Worm (Caenorhabditis elegans): Measurements from ENCODE around the gene F46H6.5.

Gene F46H6.5

ce11 chrX:4513657-4514143 lies 21.7 kb upstream of the F46H6.5 start, which contains the start of gene spr-3:
Gene spr-3, plus strand, starts transcription at chrX:4514093.
- no peak for TF ChIP-seq pbrm-1 (GFP tag; IDR thresholded peaks at IDR 0.05)
- no peak for TF ChIP-seq hmg-1.2 (GFP tag; IDR thresholded peaks at IDR 0.05)
- no peak for TF ChIP-seq attf-6 (GFP tag; IDR thresholded peaks at IDR 0.05)
- TF ChIP-seq lin-54 (GFP tag; optimal IDR thresholded peaks at IDR 0.05): no peak
- no peak for TF ChIP-seq unc-130 (GFP tag; optimal IDR thresholded peaks at IDR 0.05)
- no peak for TF ChIP-seq F33H1.4 (GFP tag; IDR thresholded peaks at IDR 0.05)
- no peak for TF ChIP-seq F39B2.1 (GFP tag; IDR thresholded peaks at IDR 0.05)
- TF ChIP-seq die-1 (tag; optimal IDR thresholded peaks at IDR 0.05): no peak
- TF ChIP-seq rcor-1 (GFP tag; IDR thresholded peaks at IDR 0.05): no peak
- TF ChIP-seq cebp-1 (GFP tag; IDR thresholded peaks at IDR 0.05): no peak
- TF ChIP-seq cebp-1 (tag; optimal IDR thresholded peaks at IDR 0.05): peak; percentile 20
- TF ChIP-seq hlh-12 (tag; optimal IDR thresholded peaks at IDR 0.05): no peak
- TF ChIP-seq let-607 (tag; optimal IDR thresholded peaks at IDR 0.05): no peak
- TF ChIP-seq aptf-3 (GFP tag; IDR thresholded peaks at IDR 0.05): no peak
- no peak for TF ChIP-seq lin-35 (GFP tag; optimal IDR thresholded peaks at IDR 0.05)
- TF ChIP-seq somi-1 (GFP tag; optimal IDR thresholded peaks at IDR 0.05): no peak
- TF ChIP-seq hlh-26 (GFP tag; conservative IDR thresholded peaks at IDR 0.05): no peak
- TF ChIP-seq egrh-3 (GFP tag; IDR thresholded peaks at IDR 0.05): peak; percentile 52; the same call in 1 of the 2 replicates
- TF ChIP-seq mes-4 (tag; optimal IDR thresholded peaks at IDR 0.05): no peak
- TF ChIP-seq mcd-1 (GFP tag; IDR thresholded peaks at IDR 0.05): 0 out of 2 replicates have a peak, but pooled peaks have one; percentile 16
- TF ChIP-seq mxl-1 (tag; optimal IDR thresholded peaks at IDR 0.05): no peak
- TF ChIP-seq nhr-179 (tag; optimal IDR thresholded peaks at IDR 0.05): no peak
- TF ChIP-seq zfh-2 (GFP tag; conservative IDR thresholded peaks at IDR 0.05): peak; percentile 71
- no peak for TF ChIP-seq ztf-28 (GFP tag; IDR thresholded peaks at IDR 0.05)

- TF ChIP-seq cebp-1 (GFP tag; IDR thresholded peaks at IDR 0.05) (no peak), cebp-1 (tag; optimal IDR thresholded peaks at IDR 0.05) (peak; percentile 61), B0261.1 (tag; optimal IDR thresholded peaks at IDR 0.05) (no peak)
Observed at ce11 chrX:4508209-4508608, 16.2 kb upstream of the F46H6.5 start, which contains the start of gene rhi-1. Gene rhi-1, plus strand, starts transcription at chrX:4508509.

- TF ChIP-seq cebp-1 (GFP tag; IDR thresholded peaks at IDR 0.05) (no peak), cebp-1 (tag; optimal IDR thresholded peaks at IDR 0.05) (peak; percentile 9), ztf-6 (GFP tag; IDR thresholded peaks at IDR 0.05) (no peak), lir-1 (GFP tag; conservative IDR thresholded peaks at IDR 0.05) (peak; percentile 23; the same call in 1 of the 2 replicates), atf-7 (tag; optimal IDR thresholded peaks at IDR 0.05) (peak; percentile 1), nhr-80 (tag; optimal IDR thresholded peaks at IDR 0.05) (peak; percentile 64), dpff-1 (tag; optimal IDR thresholded peaks at IDR 0.05) (no peak), dox-1 (GFP tag; IDR thresholded peaks at IDR 0.05) (peak; percentile 19; the same call in 1 of the 2 replicates)
Observed at ce11 chrX:4507122-4507681, 15.2 kb upstream of the F46H6.5 start.

- TF ChIP-seq die-1 (tag; optimal IDR thresholded peaks at IDR 0.05) (no peak), cebp-1 (GFP tag; IDR thresholded peaks at IDR 0.05) (no peak), cebp-1 (tag; optimal IDR thresholded peaks at IDR 0.05) (peak; percentile 47), gei-17 (GFP tag; optimal IDR thresholded peaks at IDR 0.05) (no peak), lin-40 (tag; optimal IDR thresholded peaks at IDR 0.05) (no peak), K12H6.12 (tag; optimal IDR thresholded peaks at IDR 0.05) (peak; percentile 4)
Observed at ce11 chrX:4504108-4504668, 12.2 kb upstream of the F46H6.5 start, which contains the start of gene dgk-2. Gene dgk-2, minus strand, starts transcription at chrX:4504388.

Measured in whole organism, young adult.